Fruit fly (Drosophila melanogaster) whole organism, embryonic: ENCODE data around the gene PIG-Wb.

Experiments
- Atf3 ChIP-seq: fragments of 200-800 bp; sonication (Bioruptor generic); optimal IDR thresholded peaks from 3 replicates; lab custom pipeline; 2016; ENCODE audit warnings: missing biosample characterization, missing genetic modification characterization
- BEAF-32 ChIP-seq: fragments of 200-800 bp; sonication (Bioruptor generic); optimal IDR thresholded peaks from 3 replicates; lab custom pipeline; 2017; ENCODE audit warnings: missing biosample characterization, missing genetic modification characterization, mild to moderate bottlenecking, moderate library complexity, missing genetic modification reagents
- CG10366 ChIP-seq: fragments of 200-800 bp; sonication (Bioruptor generic); IDR thresholded peaks from 2 replicates; pipeline ENCODE4 v1.3.6; 2022; ENCODE audit warnings: missing biosample characterization, missing genetic modification characterization
- CG11093 ChIP-seq: fragments of 200-800 bp; sonication (Bioruptor generic); IDR thresholded peaks from 3 replicates; pipeline ENCODE4 v1.3.6; 2022; ENCODE audit warnings: missing biosample characterization, missing genetic modification characterization
- CG12391 ChIP-seq: fragments of 200-800 bp; sonication (Bioruptor generic); optimal IDR thresholded peaks from 3 replicates; lab custom pipeline; 2018; ENCODE audit warnings: missing biosample characterization, mild to moderate bottlenecking, missing genetic modification characterization, moderate library complexity
- CG14860 ChIP-seq: fragments of 200-800 bp; sonication (Bioruptor generic); IDR thresholded peaks from 3 replicates; pipeline ENCODE4 v1.3.6; 2022; ENCODE audit warnings: missing biosample characterization, missing genetic modification characterization; ENCODE audit not compliant: partially characterized antibody
- CG15514 ChIP-seq: fragments of 200-800 bp; sonication (Bioruptor generic); optimal IDR thresholded peaks from 3 replicates; lab custom pipeline; 2017; ENCODE audit warnings: missing biosample characterization, missing genetic modification characterization, mild to moderate bottlenecking, moderate library complexity, missing genetic modification reagents
- CG17359 ChIP-seq: fragments of 200-800 bp; sonication (Bioruptor generic); optimal IDR thresholded peaks from 3 replicates; lab custom pipeline; 2018; ENCODE audit warnings: missing biosample characterization, mild to moderate bottlenecking, missing genetic modification characterization, moderate library complexity
- CG18011 ChIP-seq: fragments of 200-800 bp; sonication (Bioruptor generic); optimal IDR thresholded peaks from 2 replicates; lab custom pipeline; 2017; ENCODE audit warnings: missing biosample characterization, missing genetic modification characterization, mild to moderate bottlenecking, moderate library complexity, missing genotype
- CG31441 ChIP-seq: fragments of 200-800 bp; sonication (Bioruptor generic); IDR thresholded peaks from 2 replicates; pipeline ENCODE4 v1.3.6; 2022; ENCODE audit warnings: missing biosample characterization, missing genetic modification characterization
- CG34376 ChIP-seq: fragments of 200-800 bp; sonication (Bioruptor generic); optimal IDR thresholded peaks from 2 replicates; lab custom pipeline; 2018; ENCODE audit warnings: missing biosample characterization, mild to moderate bottlenecking, missing genetic modification characterization
- CG4282 ChIP-seq: fragments of 200-800 bp; sonication (Bioruptor generic); optimal IDR thresholded peaks from 2 replicates; lab custom pipeline; 2016; ENCODE audit warnings: missing biosample characterization, missing genetic modification characterization
- CG6683 ChIP-seq: fragments of 200-800 bp; sonication (Bioruptor generic); optimal IDR thresholded peaks from 2 replicates; lab custom pipeline; 2017; ENCODE audit warnings: missing biosample characterization, mild to moderate bottlenecking, missing genetic modification characterization, missing genetic modification reagents
- CG7786 ChIP-seq: fragments of 200-800 bp; sonication (Bioruptor generic); optimal IDR thresholded peaks from 2 replicates; lab custom pipeline; 2016; ENCODE audit warnings: missing biosample characterization, missing genetic modification characterization
- CG7928 ChIP-seq: fragments of 200-800 bp; sonication (Bioruptor generic); optimal IDR thresholded peaks from 2 replicates; lab custom pipeline; 2017; ENCODE audit warnings: missing biosample characterization, mild to moderate bottlenecking, missing genetic modification characterization
- CG8281 ChIP-seq: fragments of 200-800 bp; sonication (Bioruptor generic); optimal IDR thresholded peaks from 2 replicates; lab custom pipeline; 2018; ENCODE audit warnings: missing biosample characterization, mild to moderate bottlenecking, missing genetic modification characterization, moderate library complexity
- CG8290 ChIP-seq, 3 experiments: fragments of 200-800 bp; sonication (Bioruptor generic); optimal IDR thresholded peaks; 2 replicates each; lab custom pipeline; 2016 to 2019; ENCODE audit warnings: missing biosample characterization in 3 of 3, missing genetic modification characterization in 3 of 3, mild to moderate bottlenecking in 2 of 3, moderate library complexity in 1 of 3
- CrebB ChIP-seq: fragments of 200-800 bp; sonication (Bioruptor generic); optimal IDR thresholded peaks from 3 replicates; lab custom pipeline; 2018; ENCODE audit warnings: missing biosample characterization, mild to moderate bottlenecking, missing genetic modification characterization
- Deaf1 ChIP-seq: fragments of 200-800 bp; optimal IDR thresholded peaks from 3 replicates; lab custom pipeline; 2019; ENCODE audit warnings: missing biosample characterization, mild to moderate bottlenecking, missing genetic modification characterization, moderate library complexity
- Drgx ChIP-seq: fragments of 200-800 bp; sonication (Bioruptor generic); IDR thresholded peaks from 2 replicates; pipeline ENCODE4 v1.3.6; 2022; ENCODE audit warnings: missing biosample characterization, missing genetic modification characterization
- Ets65A ChIP-seq: fragments of 200-800 bp; sonication (Bioruptor generic); peaks from one replicate; lab custom pipeline; 2016; ENCODE audit warnings: missing biosample characterization, missing genetic modification characterization
- NFAT ChIP-seq: fragments of 200-800 bp; sonication (Bioruptor generic); IDR thresholded peaks from 2 replicates; pipeline ENCODE4 v1.3.6; 2022; ENCODE audit warnings: missing biosample characterization, missing genetic modification characterization
- Nf-YA ChIP-seq: fragments of 200-800 bp; sonication (Bioruptor generic); IDR thresholded peaks from 2 replicates; pipeline ENCODE4 v1.3.6; 2022; ENCODE audit warnings: missing biosample characterization, missing genetic modification characterization
- Sry-β ChIP-seq: fragments of 200-800 bp; sonication (Bioruptor generic); optimal IDR thresholded peaks from 2 replicates; lab custom pipeline; 2018; ENCODE audit warnings: missing biosample characterization, mild to moderate bottlenecking, missing genetic modification characterization, moderate library complexity
- TFAM ChIP-seq: fragments of 200-800 bp; sonication (Bioruptor generic); optimal IDR thresholded peaks from 2 replicates; lab custom pipeline; 2017; ENCODE audit warnings: missing biosample characterization, missing genetic modification characterization, inconsistent platforms
- amos ChIP-seq: fragments of 200-800 bp; sonication (Bioruptor generic); IDR thresholded peaks from 2 replicates; pipeline ENCODE4 v1.3.6; 2022; ENCODE audit warnings: missing biosample characterization, missing genetic modification characterization; ENCODE audit not compliant: partially characterized antibody
- br ChIP-seq: fragments of >200 bp; optimal IDR thresholded peaks from 2 replicates; lab custom pipeline; 2017
- chif ChIP-seq, 2 experiments: fragments of 200-800 bp; sonication (Bioruptor generic); optimal IDR thresholded peaks; 3 replicates each; lab custom pipeline; 2016; ENCODE audit warnings: missing biosample characterization in 2 of 2, missing genetic modification characterization in 2 of 2
- dimm ChIP-seq: fragments of 200-800 bp; sonication (Bioruptor generic); IDR thresholded peaks from 2 replicates; pipeline ENCODE4 v1.3.6; 2022; ENCODE audit warnings: missing biosample characterization, missing genetic modification characterization
- grn ChIP-seq: fragments of 200-800 bp; sonication (Bioruptor generic); optimal IDR thresholded peaks from 3 replicates; lab custom pipeline; 2017; ENCODE audit warnings: missing biosample characterization, missing genetic modification characterization
- hb ChIP-seq: fragments of 200-800 bp; sonication (Bioruptor generic); IDR thresholded peaks from 3 replicates; pipeline ENCODE4 v1.3.6; 2022; ENCODE audit warnings: missing biosample characterization, missing genetic modification characterization; ENCODE audit not compliant: partially characterized antibody
- hbn ChIP-seq: fragments of 200-800 bp; sonication (Bioruptor generic); IDR thresholded peaks from 2 replicates; pipeline ENCODE4 v1.3.6; 2022; ENCODE audit warnings: missing biosample characterization, missing genetic modification characterization; ENCODE audit not compliant: partially characterized antibody
- hth ChIP-seq: fragments of >200 bp; optimal IDR thresholded peaks from 2 replicates; lab custom pipeline; 2017; ENCODE audit warnings: inconsistent platforms
- ken ChIP-seq: fragments of 200-800 bp; sonication (Bioruptor generic); IDR thresholded peaks from 3 replicates; pipeline ENCODE4 v1.3.6; 2022; ENCODE audit warnings: missing biosample characterization, missing genetic modification characterization
- mld ChIP-seq: fragments of 200-800 bp; sonication (Bioruptor generic); IDR thresholded peaks from 3 replicates; pipeline ENCODE4 v1.3.6; 2022; ENCODE audit warnings: missing biosample characterization, missing genetic modification characterization; ENCODE audit not compliant: partially characterized antibody
- p53 ChIP-seq: fragments of 200-800 bp; sonication (Bioruptor generic); optimal IDR thresholded peaks from 2 replicates; lab custom pipeline; 2016; ENCODE audit warnings: missing biosample characterization, missing genetic modification characterization
- prd ChIP-seq, 3 experiments: fragments of >200 bp in 2 of 3; fragments of 200-800 bp in 1 of 3; sonication (Bioruptor generic) in 1 of 3; optimal IDR thresholded peaks in 2 of 3; IDR thresholded peaks in 1 of 3; 2 replicates in 2 of 3; 3 replicates in 1 of 3; pipeline versions ENCODE4 v1.3.6 to Lab custom; 2017 to 2022; ENCODE audit warnings: missing biosample characterization in 1 of 3, missing genetic modification characterization in 1 of 3
- sd ChIP-seq: fragments of 200-800 bp; sonication (Bioruptor generic); optimal IDR thresholded peaks from 3 replicates; lab custom pipeline; 2018; ENCODE audit warnings: missing biosample characterization, mild to moderate bottlenecking, missing genetic modification characterization, moderate library complexity
- zen2 ChIP-seq: fragments of 200-800 bp; sonication (Bioruptor generic); IDR thresholded peaks from 3 replicates; pipeline ENCODE4 v1.3.6; 2022; ENCODE audit warnings: missing biosample characterization, missing genetic modification characterization; ENCODE audit not compliant: partially characterized antibody

Gene PIG-Wb

DNA sequence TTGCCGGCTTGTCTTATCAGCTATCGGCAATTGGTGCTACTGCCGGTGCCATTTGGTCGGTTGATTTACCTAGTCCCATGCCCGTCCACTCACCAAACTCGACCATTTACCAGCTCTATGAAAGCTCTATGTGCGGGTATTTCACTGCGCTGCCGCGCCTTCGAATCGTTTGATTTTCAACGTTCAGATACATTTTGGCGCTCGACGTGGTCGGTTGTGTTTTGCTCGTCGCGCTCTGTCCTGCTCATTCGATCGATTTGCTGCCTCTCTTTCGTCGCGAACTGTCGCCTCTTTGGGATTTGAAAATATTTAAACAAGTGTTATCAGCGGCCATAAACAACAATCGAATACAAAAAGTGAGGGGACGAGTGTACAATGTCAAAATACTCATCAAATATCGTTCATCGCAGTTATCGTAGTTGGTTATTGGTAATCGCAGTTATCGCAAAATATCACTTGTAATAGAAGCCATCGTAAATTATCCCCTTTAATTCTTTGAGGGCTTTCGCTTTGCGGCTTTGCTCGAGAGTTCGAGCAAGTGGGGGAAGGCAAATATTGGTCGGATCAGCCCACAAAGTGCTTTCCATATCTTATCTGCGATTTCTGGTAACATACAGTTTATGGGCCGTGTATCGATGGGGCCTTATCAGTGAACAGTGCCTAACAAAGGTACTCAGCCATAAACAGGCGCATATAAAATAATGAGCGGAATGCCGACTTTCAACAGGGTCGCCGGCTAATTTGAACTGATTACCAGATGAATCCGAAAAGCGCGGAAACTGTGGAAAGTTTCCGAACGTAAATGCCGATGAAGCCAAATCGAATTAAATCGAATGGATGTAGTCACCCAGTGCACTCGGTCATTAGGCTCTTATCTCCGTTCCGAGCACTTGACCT is 4.0 kb upstream of the PIG-Wb start (continued):
- TF ChIP-seq NFAT (GFP tag; lab: Robert Waterston, UW): peak; percentile 49; the same call in 1 of the 2 replicates
- no peak for TF ChIP-seq Sry-β (GFP tag; lab: Kevin White, UChicago)
- TF ChIP-seq chif (GFP tag; optimal IDR thresholded peaks at IDR 0.05; lab: Kevin White, UChicago): no peak
- peak; percentile 73 for TF ChIP-seq grn
- no peak for TF ChIP-seq CG31441 (GFP tag; lab: Robert Waterston, UW)
- TF ChIP-seq ken (GFP tag; lab: Robert Waterston, UW): 0 out of 3 replicates have a peak, but pooled peaks have one; percentile 19
- TF ChIP-seq CG7928: no peak
- TF ChIP-seq CG6683 (GFP tag; lab: Kevin White, UChicago): no peak
- no peak for TF ChIP-seq CG12391 (tag; lab: Kevin White, UChicago)
- TF ChIP-seq CG17359 (tag; lab: Kevin White, UChicago): no peak
- TF ChIP-seq Ets65A (GFP tag; lab: Kevin White, UChicago): peak; percentile 79
- TF ChIP-seq hbn (GFP tag; lab: Robert Waterston, UW): no peak
- no peak for TF ChIP-seq prd (optimal IDR thresholded peaks at IDR 0.05; lab: Kevin White, UChicago)
- TF ChIP-seq prd (GFP tag; IDR thresholded peaks at IDR 0.05; lab: Robert Waterston, UW): 0 out of 3 replicates have a peak, but pooled peaks have one; percentile 3
- peak; percentile 92 for TF ChIP-seq CG34376 (GFP tag; lab: Kevin White, UChicago)
- TF ChIP-seq sd: peak; percentile 30
- TF ChIP-seq zen2 (GFP tag; lab: Robert Waterston, UW): no peak
- TF ChIP-seq CG4282: no peak
- TF ChIP-seq Deaf1 (tag; lab: Kevin White, UChicago): peak; percentile 51
- no peak for TF ChIP-seq CG11093 (GFP tag; lab: Robert Waterston, UW)
- TF ChIP-seq dimm (GFP tag; lab: Robert Waterston, UW): no peak
- TF ChIP-seq mld (GFP tag; lab: Robert Waterston, UW): no peak
- TF ChIP-seq hb (GFP tag; lab: Robert Waterston, UW): no peak
- peak; percentile 36; the same call in 1 of the 2 replicates for TF ChIP-seq amos (GFP tag; lab: Robert Waterston, UW)
- no peak for TF ChIP-seq hth (lab: Kevin White, UChicago)
- no peak for TF ChIP-seq CG8290 (GFP tag; optimal IDR thresholded peaks at IDR 0.05; lab: Kevin White, UChicago)
- TF ChIP-seq CG8290 (tag; optimal IDR thresholded peaks at IDR 0.05; lab: Kevin White, UChicago): peak in 1 of 2 experiments; percentile 30
- peak; percentile 28 for TF ChIP-seq BEAF-32 (GFP tag; lab: Kevin White, UChicago)
- TF ChIP-seq CG7786 (GFP tag; lab: Kevin White, UChicago): no peak
- no peak for TF ChIP-seq Drgx (GFP tag; lab: Robert Waterston, UW)
- TF ChIP-seq CG8281 (tag; lab: Kevin White, UChicago): peak; percentile 10
- no peak for TF ChIP-seq br (lab: Kevin White, UChicago)
- TF ChIP-seq CG18011 (GFP tag; lab: Kevin White, UChicago): no peak
- peak; percentile 1 for TF ChIP-seq CrebB
- TF ChIP-seq TFAM (GFP tag; lab: Kevin White, UChicago): no peak
- TF ChIP-seq Atf3 (GFP tag; lab: Kevin White, UChicago): no peak
- TF ChIP-seq CG15514 (GFP tag; lab: Kevin White, UChicago): peak; percentile 12
- no peak for TF ChIP-seq p53 (GFP tag; lab: Kevin White, UChicago)
- TF ChIP-seq CG10366 (GFP tag; lab: Robert Waterston, UW): 0 out of 2 replicates have a peak, but pooled peaks have one; percentile 10
- TF ChIP-seq Nf-YA (GFP tag; lab: Robert Waterston, UW): no peak
- no peak for TF ChIP-seq CG14860 (GFP tag; lab: Robert Waterston, UW)
